Fruit fly (Drosophila melanogaster) whole organism, embryonic: ENCODE results near the gene P5CDh2.

Experiments
- ATbp ChIP-seq: fragments of 200-800 bp; sonication (Bioruptor generic); optimal IDR thresholded peaks from 2 replicates; lab custom pipeline; 2017; ENCODE audit warnings: missing biosample characterization, mild to moderate bottlenecking, missing genetic modification characterization, missing genetic modification reagents
- Atf6 ChIP-seq: fragments of 200-800 bp; sonication (Bioruptor generic); IDR thresholded peaks from 2 replicates; pipeline ENCODE4 v1.3.6; 2022; ENCODE audit warnings: missing biosample characterization, missing genetic modification characterization
- Awh ChIP-seq: fragments of 200-800 bp; sonication (Bioruptor generic); IDR thresholded peaks from 2 replicates; pipeline ENCODE4, ENCODE4 v1.3.6; 2022; ENCODE audit warnings: missing biosample characterization, missing genetic modification characterization
- BEAF-32 ChIP-seq: fragments of 200-800 bp; sonication (Bioruptor generic); optimal IDR thresholded peaks from 3 replicates; lab custom pipeline; 2017; ENCODE audit warnings: missing biosample characterization, missing genetic modification characterization, mild to moderate bottlenecking, moderate library complexity, missing genetic modification reagents
- BtbVII ChIP-seq: fragments of 200-800 bp; sonication (Bioruptor generic); optimal IDR thresholded peaks from 3 replicates; lab custom pipeline; 2017; ENCODE audit warnings: missing biosample characterization, mild to moderate bottlenecking, missing genetic modification characterization
- CG13287 ChIP-seq: fragments of 200-800 bp; sonication (Bioruptor generic); IDR thresholded peaks from 2 replicates; pipeline ENCODE4 v1.3.6; 2022; ENCODE audit warnings: missing biosample characterization, missing genetic modification characterization; ENCODE audit not compliant: partially characterized antibody
- CG14441 ChIP-seq: fragments of 200-800 bp; sonication (Bioruptor generic); IDR thresholded peaks from 2 replicates; pipeline ENCODE4 v1.3.6; 2022; ENCODE audit warnings: missing biosample characterization, missing genetic modification characterization
- CG1603 ChIP-seq: fragments of 200-800 bp; sonication (Bioruptor generic); optimal IDR thresholded peaks from 2 replicates; lab custom pipeline; 2019; ENCODE audit warnings: missing biosample characterization, mild to moderate bottlenecking, missing genetic modification characterization, moderate library complexity
- CG17361 ChIP-seq: fragments of 200-800 bp; sonication (Bioruptor generic); IDR thresholded peaks from 3 replicates; pipeline ENCODE4 v1.3.6; 2022; ENCODE audit warnings: missing biosample characterization, missing genetic modification characterization
- CG18599 ChIP-seq: fragments of 200-800 bp; sonication (Bioruptor generic); optimal IDR thresholded peaks from 3 replicates; lab custom pipeline; 2017; ENCODE audit warnings: missing biosample characterization, missing genetic modification characterization, mild to moderate bottlenecking, moderate library complexity, missing genetic modification reagents
- CG18619 ChIP-seq: fragments of 200-800 bp; sonication (Bioruptor generic); optimal IDR thresholded peaks from 3 replicates; lab custom pipeline; 2017; ENCODE audit warnings: missing biosample characterization, mild to moderate bottlenecking, missing genetic modification characterization
- CG18764 ChIP-seq: fragments of 200-800 bp; sonication (Bioruptor generic); optimal IDR thresholded peaks from 3 replicates; lab custom pipeline; 2016; ENCODE audit warnings: missing biosample characterization, missing genetic modification characterization
- CG30020 ChIP-seq: fragments of 200-800 bp; optimal IDR thresholded peaks from 2 replicates; lab custom pipeline; 2019; ENCODE audit warnings: missing biosample characterization, mild to moderate bottlenecking, missing genetic modification characterization, moderate library complexity
- CG31365 ChIP-seq: fragments of 200-800 bp; sonication (Bioruptor generic); optimal IDR thresholded peaks from 2 replicates; lab custom pipeline; 2018; ENCODE audit warnings: missing biosample characterization, mild to moderate bottlenecking, missing genetic modification characterization
- CG32532 ChIP-seq: fragments of 200-800 bp; sonication (Bioruptor generic); IDR thresholded peaks from 2 replicates; pipeline ENCODE4 v1.3.6; 2022; ENCODE audit warnings: missing biosample characterization, missing genetic modification characterization
- CG3847 ChIP-seq: fragments of 200-800 bp; sonication (Bioruptor generic); IDR thresholded peaks from 2 replicates; pipeline ENCODE4 v1.3.6; 2022; ENCODE audit warnings: missing biosample characterization, missing genetic modification characterization
- CG4617 ChIP-seq: fragments of 200-800 bp; sonication (Bioruptor generic); optimal IDR thresholded peaks from 3 replicates; lab custom pipeline; 2016; ENCODE audit warnings: missing biosample characterization, missing genetic modification characterization, borderline replicate concordance
- D19A ChIP-seq: fragments of 200-800 bp; optimal IDR thresholded peaks from 3 replicates; lab custom pipeline; 2019; ENCODE audit warnings: missing biosample characterization, mild to moderate bottlenecking, missing genetic modification characterization, moderate library complexity
- Deaf1 ChIP-seq: fragments of 200-800 bp; optimal IDR thresholded peaks from 3 replicates; lab custom pipeline; 2019; ENCODE audit warnings: missing biosample characterization, mild to moderate bottlenecking, missing genetic modification characterization, moderate library complexity
- Dll ChIP-seq: fragments of 200-800 bp; sonication (Bioruptor generic); IDR thresholded peaks from 4 replicates; pipeline ENCODE4 v1.3.6; 2022; ENCODE audit warnings: missing biosample characterization, missing genetic modification characterization; ENCODE audit not compliant: partially characterized antibody
- Gsc ChIP-seq: fragments of 200-800 bp; sonication (Bioruptor generic); IDR thresholded peaks from 2 replicates; pipeline ENCODE4 v1.3.6; 2022; ENCODE audit warnings: missing biosample characterization, missing genetic modification characterization
- Hmr ChIP-seq: fragments of 200-800 bp; sonication (Bioruptor generic); optimal IDR thresholded peaks from 3 replicates; lab custom pipeline; 2017; ENCODE audit warnings: mild to moderate bottlenecking, missing biosample characterization, missing genetic modification reagents, missing genetic modification characterization
- Hsf ChIP-seq: fragments of 200-800 bp; sonication (Bioruptor generic); optimal IDR thresholded peaks from 3 replicates; lab custom pipeline; 2016; ENCODE audit warnings: missing biosample characterization, missing genetic modification characterization
- Lhr ChIP-seq: fragments of 200-800 bp; sonication (Bioruptor generic); optimal IDR thresholded peaks from 3 replicates; lab custom pipeline; 2017; ENCODE audit warnings: mild to moderate bottlenecking, missing biosample characterization, missing genetic modification reagents, missing genetic modification characterization
- Lpt ChIP-seq: fragments of >200 bp; optimal IDR thresholded peaks from 2 replicates; lab custom pipeline; 2018; ENCODE audit warnings: missing biosample characterization, missing genetic modification characterization
- MTF-1 ChIP-seq: fragments of 200-800 bp; sonication (Bioruptor generic); optimal IDR thresholded peaks from 2 replicates; lab custom pipeline; 2018; ENCODE audit warnings: missing biosample characterization, mild to moderate bottlenecking, missing genetic modification characterization, borderline replicate concordance
- Med ChIP-seq: fragments of 200-800 bp; sonication (Bioruptor generic); peaks from one replicate; lab custom pipeline; 2016; ENCODE audit warnings: missing biosample characterization, missing genetic modification characterization, mild to moderate bottlenecking, inconsistent platforms, moderate library complexity
- NK7.1 ChIP-seq: fragments of 200-800 bp; sonication (Bioruptor generic); optimal IDR thresholded peaks from 3 replicates; lab custom pipeline; 2016; ENCODE audit warnings: missing biosample characterization, missing genetic modification characterization
- Nf-YC ChIP-seq: fragments of 200-800 bp; optimal IDR thresholded peaks from 3 replicates; lab custom pipeline; 2019; ENCODE audit warnings: missing biosample characterization, mild to moderate bottlenecking, missing genetic modification characterization, moderate library complexity
- Pdp1 ChIP-seq, 2 experiments: fragments of 200-800 bp; sonication (Bioruptor generic); optimal IDR thresholded peaks; 3 replicates each; lab custom pipeline; 2016; ENCODE audit warnings: missing biosample characterization in 2 of 2, missing genetic modification characterization in 2 of 2, mild to moderate bottlenecking in 1 of 2, moderate library complexity in 1 of 2
- Trl ChIP-seq, 3 experiments: fragments of >200 bp in 2 of 3; fragments of 200-800 bp in 1 of 3; sonication (Bioruptor generic) in 1 of 3; optimal IDR thresholded peaks; 2 replicates in 1 of 3; 3 replicates in 2 of 3; lab custom pipeline; 2016 to 2017; ENCODE audit warnings: missing biosample characterization in 1 of 3, missing genetic modification characterization in 1 of 3
- Vsx1 ChIP-seq: fragments of 200-800 bp; sonication (Bioruptor generic); optimal IDR thresholded peaks from 2 replicates; lab custom pipeline; 2017; ENCODE audit warnings: missing biosample characterization, mild to moderate bottlenecking, missing genetic modification characterization, missing genetic modification reagents
- Xrp1 ChIP-seq: fragments of 200-800 bp; sonication (Bioruptor generic); IDR thresholded peaks from 2 replicates; pipeline ENCODE4 v1.3.6; 2022; ENCODE audit warnings: missing biosample characterization, missing genetic modification characterization
- al ChIP-seq: fragments of 200-800 bp; sonication (Bioruptor generic); IDR thresholded peaks from 2 replicates; pipeline ENCODE4 v1.3.6; 2022; ENCODE audit warnings: missing biosample characterization, missing genetic modification characterization
- ash1 ChIP-seq: fragments of 200-800 bp; sonication (Bioruptor generic); optimal IDR thresholded peaks from 2 replicates; lab custom pipeline; 2018; ENCODE audit warnings: missing biosample characterization, mild to moderate bottlenecking, missing genetic modification characterization
- br ChIP-seq: fragments of >200 bp; optimal IDR thresholded peaks from 2 replicates; lab custom pipeline; 2017
- croc ChIP-seq: fragments of 200-800 bp; sonication (Bioruptor generic); conservative IDR thresholded peaks from 3 replicates; pipeline ENCODE4 v1.3.6; 2022; ENCODE audit warnings: missing biosample characterization, missing genetic modification characterization
- dati ChIP-seq: fragments of 200-800 bp; sonication (Bioruptor generic); IDR thresholded peaks from 2 replicates; pipeline ENCODE4 v1.3.6; 2022; ENCODE audit warnings: missing biosample characterization, missing genetic modification characterization
- ems ChIP-seq: fragments of 200-800 bp; sonication (Bioruptor generic); optimal IDR thresholded peaks from 3 replicates; lab custom pipeline; 2016; ENCODE audit warnings: missing biosample characterization, missing genetic modification characterization
- en ChIP-seq: fragments of 200-800 bp; sonication (Bioruptor generic); optimal IDR thresholded peaks from 2 replicates; lab custom pipeline; 2016; ENCODE audit warnings: missing biosample characterization, missing genetic modification characterization
- maf-S ChIP-seq: fragments of 200-800 bp; sonication (Bioruptor generic); optimal IDR thresholded peaks from 2 replicates; lab custom pipeline; 2016; ENCODE audit warnings: missing biosample characterization, missing genetic modification characterization
- nau ChIP-seq: fragments of 200-800 bp; sonication (Bioruptor generic); optimal IDR thresholded peaks from 3 replicates; lab custom pipeline; 2017; ENCODE audit warnings: missing biosample characterization, mild to moderate bottlenecking, missing genetic modification characterization, missing genetic modification reagents
- ranshi ChIP-seq: fragments of 200-800 bp; sonication (Bioruptor generic); IDR thresholded peaks from 2 replicates; pipeline ENCODE4 v1.3.6; 2022; ENCODE audit warnings: missing biosample characterization, missing genetic modification characterization
- sisA ChIP-seq: fragments of 200-800 bp; sonication (Bioruptor generic); IDR thresholded peaks from 2 replicates; pipeline ENCODE4 v1.3.6; 2022; ENCODE audit warnings: missing biosample characterization, missing genetic modification characterization
- slou ChIP-seq: fragments of 200-800 bp; sonication (Bioruptor generic); optimal IDR thresholded peaks from 3 replicates; lab custom pipeline; 2016; ENCODE audit warnings: missing biosample characterization, missing genetic modification characterization
- ssp ChIP-seq: fragments of 200-800 bp; sonication (Bioruptor generic); IDR thresholded peaks from 2 replicates; pipeline ENCODE4 v1.3.6; 2022; ENCODE audit warnings: missing biosample characterization, missing genetic modification characterization
- tap ChIP-seq: fragments of 200-800 bp; optimal IDR thresholded peaks from 3 replicates; lab custom pipeline; 2019; ENCODE audit warnings: missing biosample characterization, mild to moderate bottlenecking, missing genetic modification characterization, moderate library complexity
- tna ChIP-seq: fragments of 200-800 bp; sonication (Bioruptor generic); IDR thresholded peaks from 2 replicates; pipeline ENCODE4 v1.3.6; 2022; ENCODE audit warnings: missing biosample characterization, missing genetic modification characterization; ENCODE audit not compliant: partially characterized antibody
- zen ChIP-seq: fragments of 200-800 bp; sonication (Bioruptor generic); optimal IDR thresholded peaks from 3 replicates; lab custom pipeline; 2018; ENCODE audit warnings: missing biosample characterization, mild to moderate bottlenecking, missing genetic modification characterization, moderate library complexity
- zen2 ChIP-seq: fragments of 200-800 bp; sonication (Bioruptor generic); IDR thresholded peaks from 3 replicates; pipeline ENCODE4 v1.3.6; 2022; ENCODE audit warnings: missing biosample characterization, missing genetic modification characterization; ENCODE audit not compliant: partially characterized antibody

Gene P5CDh2

dm6 chr3R:21828040-21828526, 49.7 kb upstream of the P5CDh2 start (continued):
- TF ChIP-seq CG3847 (GFP tag; lab: Robert Waterston, UW) (peak; percentile 63), tap (tag; lab: Kevin White, UChicago) (peak; percentile 7), croc (GFP tag; lab: Robert Waterston, UW) (peak; percentile 92), zen2 (no peak), Hsf (GFP tag; lab: Kevin White, UChicago) (peak; percentile 82), Awh (GFP tag; lab: Robert Waterston, UW) (peak; percentile 83), Trl (optimal IDR thresholded peaks at IDR 0.05; lab: Kevin White, UChicago) (no peak), Trl (GFP tag; optimal IDR thresholded peaks at IDR 0.05; lab: Kevin White, UChicago) (peak; percentile 68), en (peak; percentile 37), BtbVII (GFP tag; lab: Kevin White, UChicago) (no peak), Lpt (no peak), ems (GFP tag; lab: Kevin White, UChicago) (peak; percentile 43), nau (peak; percentile 26), CG32532 (GFP tag; lab: Robert Waterston, UW) (no peak), ash1 (GFP tag; lab: Kevin White, UChicago) (no peak), NK7.1 (GFP tag; lab: Kevin White, UChicago) (no peak), Atf6 (no peak), CG1603 (tag; lab: Kevin White, UChicago) (peak; percentile 93), CG18619 (peak; percentile 55), D19A (peak; percentile 95), Pdp1 (GFP tag; optimal IDR thresholded peaks at IDR 0.05; lab: Kevin White, UChicago) (peak; percentile 40 to 67), slou (GFP tag; lab: Kevin White, UChicago) (no peak), dati (no peak; the same call in 1 of the 2 replicates), CG14441 (no peak), ATbp (peak; percentile 74), CG18764 (GFP tag; lab: Kevin White, UChicago) (peak; percentile 33), ssp (GFP tag; lab: Robert Waterston, UW) (peak; percentile 81), ranshi (GFP tag; lab: Robert Waterston, UW) (0 out of 2 replicates have a peak, but pooled peaks have one; percentile 55), CG30020 (tag; lab: Kevin White, UChicago) (peak; percentile 23), Gsc (GFP tag; lab: Robert Waterston, UW) (peak; percentile 63), tna (GFP tag; lab: Robert Waterston, UW) (no peak), al (no peak), Hmr (GFP tag; lab: Kevin White, UChicago) (no peak), Xrp1 (GFP tag; lab: Robert Waterston, UW) (peak; percentile 91), Deaf1 (tag; lab: Kevin White, UChicago) (peak; percentile 10), Vsx1 (GFP tag; lab: Kevin White, UChicago) (peak; percentile 1), sisA (peak; percentile 75), Nf-YC (no peak), BEAF-32 (GFP tag; lab: Kevin White, UChicago) (no peak), br (lab: Kevin White, UChicago) (no peak), Dll (GFP tag; lab: Robert Waterston, UW) (0 out of 4 replicates have a peak, but pooled peaks have one; percentile 36), CG18599 (GFP tag; lab: Kevin White, UChicago) (no peak), maf-S (GFP tag; lab: Kevin White, UChicago) (no peak), Lhr (peak; percentile 72), CG4617 (GFP tag; lab: Kevin White, UChicago) (peak; percentile 2), CG31365 (tag; lab: Kevin White, UChicago) (peak; percentile 7), MTF-1 (GFP tag; lab: Kevin White, UChicago) (peak; percentile 12), CG17361 (GFP tag; lab: Robert Waterston, UW) (peak; percentile 66), CG13287 (GFP tag; lab: Robert Waterston, UW) (no peak), Med (GFP tag; lab: Kevin White, UChicago) (peak; percentile 94), zen (tag; lab: Kevin White, UChicago) (peak; percentile 59)
